Fruit fly (Drosophila melanogaster): ENCODE data around the gene CG4950.

Gene CG4950

DNA sequence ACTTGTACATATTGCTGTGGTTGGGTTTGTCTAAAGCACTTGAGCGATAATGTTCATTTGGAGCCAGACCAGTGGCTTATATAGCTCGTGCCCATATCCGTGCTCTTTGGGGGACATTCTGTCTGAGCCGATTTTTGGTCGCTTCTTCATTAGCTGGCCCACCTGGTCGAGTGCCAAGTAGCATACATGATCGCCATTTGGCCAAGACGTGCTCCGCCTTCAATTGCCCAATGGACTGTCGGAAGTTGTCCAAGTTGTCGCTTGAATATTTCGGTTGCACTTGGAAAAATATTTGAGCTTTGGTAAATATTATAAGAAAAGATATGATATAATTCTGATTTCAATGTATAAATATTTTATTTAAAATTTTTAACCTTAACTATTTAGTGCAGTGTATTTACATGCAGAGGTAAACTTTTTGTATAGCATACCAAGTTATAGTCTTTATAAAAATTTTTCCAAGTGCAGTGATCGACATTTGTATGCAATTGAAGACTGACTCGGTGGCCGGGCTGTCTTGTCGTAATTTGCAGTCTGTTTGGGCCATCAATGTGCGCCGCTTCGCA lies 17.5 kb upstream of the CG4950 start, which contains the start of gene CG13047:
Gene CG13047, minus strand, starts transcription at position 51 of the 566 bp plus-strand sequence.
- TF ChIP-seq CTCF (optimal IDR thresholded peaks at IDR 0.05) (no peak), CG8478 (optimal IDR thresholded peaks at IDR 0.05) (no peak)

dm6 chr3L:16283821-16284220 lies 15.9 kb upstream of the CG4950 start, which contains the start of gene CG13048:
Gene CG13048, minus strand, starts transcription at chr3L:16283921.
- TF ChIP-seq CTCF (optimal IDR thresholded peaks at IDR 0.05) = no peak
- no peak for TF ChIP-seq CG8478 (optimal IDR thresholded peaks at IDR 0.05)

DNA sequence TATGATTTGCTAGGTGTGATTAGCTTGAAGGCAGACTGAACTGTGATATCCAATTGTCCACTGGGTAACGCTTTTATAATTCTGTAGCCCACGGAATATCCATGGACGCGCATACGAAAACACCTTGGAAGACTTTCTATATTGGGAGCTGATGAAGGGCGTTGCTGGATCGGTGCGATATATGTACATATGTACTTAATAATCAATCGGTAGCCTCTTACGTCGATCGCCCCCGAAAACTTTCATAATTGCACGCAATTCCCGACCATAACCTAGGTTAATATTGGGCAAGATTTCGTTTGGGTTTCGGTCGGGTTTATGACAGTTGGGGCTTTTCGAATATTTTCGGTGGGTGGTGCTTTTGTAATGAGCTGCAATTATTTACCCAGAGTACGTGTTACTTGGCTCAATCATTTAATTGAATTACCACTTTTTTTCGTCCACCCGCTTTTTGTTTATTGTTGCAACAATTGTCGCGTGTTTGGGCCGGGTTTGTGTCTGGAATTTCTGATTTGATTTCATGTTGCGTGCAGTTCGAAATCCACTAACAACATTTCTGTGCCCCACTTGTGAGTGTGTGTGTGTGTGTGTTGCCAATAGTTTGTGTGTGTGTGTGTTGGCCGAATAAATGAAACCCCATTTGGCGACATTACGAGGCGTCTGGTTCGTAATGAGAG lies 14.1 kb upstream of the CG4950 start, which contains the start of gene CG13049:
Gene CG13049, minus strand, starts transcription at position 51 of the 677 bp plus-strand sequence.
- TF ChIP-seq CG8478 (optimal IDR thresholded peaks at IDR 0.05) (no peak), CTCF (optimal IDR thresholded peaks at IDR 0.05) (no peak)

dm6 chr3L:16279987-16280454 lies 12.1 kb upstream of the CG4950 start, which contains the start of gene CG13064:
Gene CG13064, plus strand, starts transcription at chr3L:16280404.
- TF ChIP-seq CTCF (optimal IDR thresholded peaks at IDR 0.05) (no peak), CG8478 (optimal IDR thresholded peaks at IDR 0.05) (no peak)

DNA sequence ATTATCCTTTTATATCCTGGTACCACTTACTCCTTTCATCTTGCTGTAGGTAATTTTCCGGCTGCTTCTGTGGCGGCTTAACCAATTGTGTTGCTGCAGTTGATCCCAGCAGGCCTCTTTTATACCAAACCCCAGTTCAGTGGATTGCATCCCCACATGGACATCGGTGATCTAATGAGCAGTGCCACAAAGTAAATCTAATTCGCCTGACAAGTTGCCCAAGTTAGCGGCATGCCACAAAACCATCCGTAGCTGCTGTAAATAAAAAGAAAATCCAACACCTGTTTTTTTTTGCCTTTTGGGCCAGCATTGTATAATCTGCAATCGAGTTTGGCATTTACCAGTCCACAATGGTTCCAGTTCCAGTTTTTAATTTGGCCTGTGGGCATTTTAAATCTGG lies 11.2 kb upstream of the CG4950 start, which contains the start of gene CG13050:
Gene CG13050, minus strand, starts transcription at position 101 of the 400 bp plus-strand sequence.
- TF ChIP-seq CTCF (optimal IDR thresholded peaks at IDR 0.05) (no peak), CG8478 (optimal IDR thresholded peaks at IDR 0.05) (no peak)

DNA sequence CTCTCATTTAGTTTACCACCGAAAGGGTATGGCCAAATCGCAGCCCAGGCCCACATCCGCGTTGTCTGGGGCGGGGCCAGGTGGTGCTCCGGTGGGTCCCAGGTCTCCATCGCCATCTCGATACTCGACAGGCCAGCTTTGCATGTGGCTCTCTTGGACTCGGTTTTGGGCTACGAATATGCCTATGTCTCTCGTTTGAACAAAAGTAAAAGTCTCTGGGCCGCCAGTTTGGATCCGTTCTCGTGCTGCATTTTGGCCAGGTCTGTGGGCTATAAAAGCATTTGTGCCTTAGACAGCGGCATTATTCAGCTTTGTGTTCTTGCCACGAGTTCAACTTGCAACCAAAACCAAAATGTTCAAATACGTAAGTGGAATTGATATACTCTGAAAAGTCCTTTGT lies 9.2 kb upstream of the CG4950 start, which contains the start of gene CG13065:
Gene CG13065, plus strand, starts transcription at position 301 of the 400 bp plus-strand sequence.
- TF ChIP-seq CTCF (optimal IDR thresholded peaks at IDR 0.05) (no peak), CG8478 (optimal IDR thresholded peaks at IDR 0.05) (no peak)

DNA sequence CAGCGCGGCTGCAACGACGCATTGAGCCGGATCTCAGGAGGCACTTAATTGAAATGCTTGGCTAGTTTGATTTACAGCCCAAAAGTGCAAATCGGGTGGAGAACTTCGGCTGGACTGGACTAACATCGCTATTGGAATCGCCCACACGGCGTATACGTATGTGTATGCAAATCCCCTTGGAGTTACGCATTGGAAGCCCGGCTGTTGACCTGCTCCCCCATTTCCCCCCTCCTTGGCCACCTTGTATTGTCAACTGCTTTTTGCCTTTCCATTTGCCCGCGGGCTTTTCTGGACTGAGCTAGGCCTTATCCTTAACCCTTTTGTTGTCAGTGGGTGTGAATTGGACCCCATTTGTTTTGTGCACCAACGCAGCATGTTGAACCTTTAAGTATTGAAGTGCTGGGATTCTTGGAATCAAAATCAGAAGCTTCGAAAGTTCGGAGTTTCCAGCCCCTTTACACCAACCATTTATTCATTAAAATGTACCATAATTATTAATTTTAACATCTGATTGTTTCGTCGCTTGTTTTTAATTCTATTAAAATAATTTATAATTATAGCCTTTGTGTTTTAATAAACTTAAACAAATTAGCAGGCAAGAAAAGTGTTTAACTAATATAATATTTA lies 7.5 kb upstream of the CG4950 start:
- TF ChIP-seq CTCF (optimal IDR thresholded peaks at IDR 0.05) (no peak), CG8478 (optimal IDR thresholded peaks at IDR 0.05) (no peak)

DNA sequence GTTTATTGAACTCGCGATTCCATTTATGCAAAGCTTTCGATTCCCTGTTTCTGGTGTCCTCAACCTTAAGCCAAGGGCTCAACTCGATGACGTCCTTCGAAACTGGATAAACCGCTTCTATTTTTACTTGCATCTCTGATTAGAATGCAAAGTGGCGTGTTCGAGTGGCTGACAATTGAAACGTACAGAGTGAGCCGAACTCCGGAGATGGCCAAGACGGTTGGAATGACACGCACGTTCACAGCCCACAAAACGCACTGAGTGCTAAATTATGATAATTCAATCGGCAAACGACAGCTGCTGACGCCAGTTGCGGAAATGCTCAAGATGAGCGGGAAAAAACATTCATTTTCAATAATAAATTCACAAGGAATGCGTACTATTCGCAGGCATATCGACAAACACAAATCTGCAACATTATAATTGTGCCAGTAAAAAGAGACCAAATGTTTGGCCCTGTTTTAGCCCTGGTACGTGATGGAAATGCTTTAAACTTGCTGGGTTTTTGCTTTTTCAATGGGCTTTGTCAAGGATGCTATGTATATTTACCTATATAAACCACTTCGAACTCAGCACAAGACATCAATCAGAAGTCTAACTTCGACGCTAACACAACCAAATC lies 4.5 kb upstream of the CG4950 start, which contains the start of gene CG13066:
Gene CG13066, plus strand, starts transcription at position 572 of the 622 bp plus-strand sequence.
- TF ChIP-seq CG8478 (optimal IDR thresholded peaks at IDR 0.05) (no peak), CTCF (optimal IDR thresholded peaks at IDR 0.05) (no peak)

DNA sequence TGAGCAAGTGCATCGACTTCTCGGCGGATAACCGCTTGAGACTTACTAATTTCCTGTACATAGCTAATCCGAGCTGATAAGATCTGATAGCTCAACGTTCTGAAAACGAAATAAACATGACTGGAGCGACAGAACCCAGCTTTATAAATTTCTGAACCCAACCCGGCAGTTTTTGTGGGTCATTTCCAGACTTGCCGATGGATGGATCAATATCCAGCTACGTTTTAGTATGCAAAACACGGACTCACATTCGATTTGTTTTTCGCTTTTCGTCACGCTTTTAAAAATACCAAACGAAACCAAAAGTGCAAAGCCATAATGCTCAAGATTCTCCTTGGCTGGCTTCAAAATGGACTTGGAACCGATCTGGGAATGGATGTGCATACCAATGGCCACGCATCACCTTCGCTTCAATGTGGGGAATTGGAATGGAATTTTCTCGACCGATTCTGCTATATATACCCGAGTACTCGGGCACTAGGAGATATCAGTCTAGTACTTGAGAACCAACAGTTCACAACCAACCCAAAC lies 2.9 kb upstream of the CG4950 start, which contains the start of the genes CG34248 and CG13067:
Gene CG34248, minus strand, starts transcription at position 101 of the 531 bp plus-strand sequence.
Gene CG13067, plus strand, starts transcription at position 481 of the 531 bp plus-strand sequence.
- no peak for TF ChIP-seq CG8478 (optimal IDR thresholded peaks at IDR 0.05)
- TF ChIP-seq CTCF (optimal IDR thresholded peaks at IDR 0.05) = no peak

dm6 chr3L:16269092-16269491 lies 1.1 kb upstream of the CG4950 start, which contains the start of gene CG13068:
Gene CG13068, plus strand, starts transcription at chr3L:16269392.
- TF ChIP-seq CG8478 (optimal IDR thresholded peaks at IDR 0.05) (no peak), CTCF (optimal IDR thresholded peaks at IDR 0.05) (no peak)

DNA sequence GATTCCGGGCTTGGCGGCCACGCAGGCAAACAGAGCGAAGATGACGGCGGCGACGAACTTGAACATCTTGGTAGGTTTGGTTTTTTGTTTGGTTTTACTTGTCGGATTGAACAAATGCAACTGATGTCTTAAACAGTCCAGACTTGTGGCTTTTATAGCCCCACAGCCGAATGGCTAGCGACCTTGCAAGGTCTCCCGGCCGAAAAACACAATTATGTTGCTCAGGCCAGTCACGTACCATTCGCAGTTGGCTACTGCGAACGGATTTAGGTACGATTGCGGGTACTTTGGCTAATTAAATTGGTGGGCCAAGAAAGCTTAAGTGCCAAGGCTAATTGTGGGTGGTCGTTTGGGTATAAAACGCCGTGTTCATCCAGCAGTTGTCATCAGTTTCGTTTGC lies 3.0 kb downstream of the CG4950 start, which contains the start of the genes CG13051 and CG13069:
Gene CG13051, minus strand, starts transcription at position 101 of the 400 bp plus-strand sequence.
Gene CG13069, plus strand, starts transcription at position 386 of the 400 bp plus-strand sequence.
- TF ChIP-seq CG8478 (optimal IDR thresholded peaks at IDR 0.05) (no peak), CTCF (optimal IDR thresholded peaks at IDR 0.05) (no peak)

DNA sequence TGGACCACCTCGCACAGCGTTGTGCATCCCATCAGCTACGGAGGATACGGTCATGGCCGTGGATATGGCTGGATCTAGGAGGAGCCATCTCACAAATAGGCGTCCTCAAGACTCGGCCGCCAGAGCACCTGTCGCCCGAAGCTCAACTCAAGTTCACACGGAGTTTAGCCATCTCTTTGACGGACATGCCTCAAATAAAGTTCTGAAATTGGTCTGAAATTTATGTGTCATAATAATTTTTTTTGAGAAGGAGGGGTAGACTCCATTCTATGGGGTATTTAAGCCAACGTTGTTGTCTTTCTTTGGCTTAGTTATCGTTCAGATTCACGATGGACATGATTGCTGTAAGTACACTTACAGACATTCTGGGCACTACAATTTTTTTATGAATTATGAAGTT lies 4.9 kb downstream of the CG4950 start, which contains the start of gene CG13070:
Gene CG13070, plus strand, starts transcription at position 301 of the 400 bp plus-strand sequence.
- no peak for TF ChIP-seq CTCF (optimal IDR thresholded peaks at IDR 0.05)
- TF ChIP-seq CG8478 (optimal IDR thresholded peaks at IDR 0.05) = no peak

DNA sequence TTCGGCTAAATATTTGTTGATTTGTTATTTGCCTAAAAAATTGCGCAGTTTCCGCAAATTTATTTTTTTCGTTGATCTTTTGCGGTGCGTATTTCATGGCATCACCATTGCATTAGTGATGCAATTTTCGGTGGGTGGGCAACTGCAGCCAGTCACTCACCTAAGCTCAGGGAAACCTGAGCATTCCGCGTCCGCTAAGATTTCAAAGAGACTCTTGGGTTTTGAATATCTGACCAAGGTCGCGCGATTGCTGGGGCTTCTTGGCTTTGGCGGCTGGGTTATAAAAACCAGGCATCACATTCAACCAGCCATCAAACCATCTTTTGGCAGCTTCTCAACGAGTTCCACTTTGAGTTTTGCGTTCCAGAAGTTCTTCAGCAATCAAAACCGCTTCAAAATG lies 5.5 kb downstream of the CG4950 start, which contains the start of gene CG13071:
Gene CG13071, plus strand, starts transcription at position 301 of the 400 bp plus-strand sequence.
- TF ChIP-seq CG8478 (optimal IDR thresholded peaks at IDR 0.05) (no peak), CTCF (optimal IDR thresholded peaks at IDR 0.05) (no peak)

- TF ChIP-seq CTCF (optimal IDR thresholded peaks at IDR 0.05) = no peak
- no peak for TF ChIP-seq CG8478 (optimal IDR thresholded peaks at IDR 0.05)
Measured at dm6 chr3L:16261505-16261904, 6.5 kb downstream of the CG4950 start, which contains the start of gene CG34247. Gene CG34247, minus strand, starts transcription at chr3L:16261605.
